Worm (Caenorhabditis elegans): ENCODE results near the gene col-85.

Gene col-85

DNA sequence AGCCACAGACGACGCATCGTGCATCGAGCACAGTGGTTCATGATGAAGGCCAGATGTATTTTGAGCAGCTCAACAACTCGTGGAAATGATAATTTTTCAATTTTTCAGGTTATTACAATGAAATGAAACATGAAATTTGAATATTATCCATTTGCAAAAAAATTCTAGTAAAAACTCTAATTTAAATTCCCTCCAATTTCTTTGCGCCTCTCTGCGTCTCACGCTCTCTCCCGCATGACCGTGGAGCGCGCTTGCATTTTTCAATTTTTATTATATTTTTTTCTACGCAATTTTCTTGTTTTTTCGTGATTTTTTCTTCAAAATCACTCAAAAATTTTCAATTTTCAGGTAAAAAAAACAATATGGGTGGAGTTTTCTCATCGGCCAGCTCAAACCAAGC lies 35.5 kb downstream of the col-85 start, which contains the start of gene tag-281:
Gene tag-281 (plus strand): TSS at position 340 of the 400 bp plus-strand sequence.
- TF ChIP-seq unc-130 (GFP tag; optimal IDR thresholded peaks at IDR 0.05), result no peak
- peak; percentile 55; the same call in 1 of the 2 replicates for TF ChIP-seq hmg-1.1 (GFP tag; IDR thresholded peaks at IDR 0.05)
- peak; percentile 51 for TF ChIP-seq dmd-6 (GFP tag; IDR thresholded peaks at IDR 0.05)
- no peak for TF ChIP-seq ceh-44 (GFP tag; IDR thresholded peaks at IDR 0.05)
- TF ChIP-seq zfp-2 (tag; optimal IDR thresholded peaks at IDR 0.05), result no peak
- TF ChIP-seq aha-1 (tag), result no peak
- TF ChIP-seq daf-8 (GFP tag; IDR thresholded peaks at IDR 0.05), result no peak
- TF ChIP-seq mes-2 (tag; optimal IDR thresholded peaks at IDR 0.05; ENCODE audit: poor library complexity, severe bottlenecking), result peak; percentile 85
- no peak for TF ChIP-seq dmd-8 (GFP tag; IDR thresholded peaks at IDR 0.05)
- TF ChIP-seq R02D3.7 (tag; optimal IDR thresholded peaks at IDR 0.05), result no peak
- no peak for TF ChIP-seq spr-3 (GFP tag; optimal IDR thresholded peaks at IDR 0.05)
- TF ChIP-seq pha-4 (GFP tag; IDR thresholded peaks at IDR 0.05), result no peak
- TF ChIP-seq pha-4 (tag; optimal IDR thresholded peaks at IDR 0.05), result no peak
- TF ChIP-seq lir-3 (tag; optimal IDR thresholded peaks at IDR 0.05), result no peak
- TF ChIP-seq nhr-25 (tag; optimal IDR thresholded peaks at IDR 0.05; ENCODE audit: borderline replicate concordance, insufficient read depth), result no peak
- TF ChIP-seq mdt-29 (GFP tag; IDR thresholded peaks at IDR 0.05), result no peak
- no peak for TF ChIP-seq ama-1 (optimal IDR thresholded peaks at IDR 0.05)
- TF ChIP-seq saeg-2 (GFP tag; IDR thresholded peaks at IDR 0.05), result no peak
- no peak for TF ChIP-seq nhr-237 (tag; optimal IDR thresholded peaks at IDR 0.05)
- TF ChIP-seq lin-38 (GFP tag; IDR thresholded peaks at IDR 0.05), result peak; percentile 99
- TF ChIP-seq lsy-2 (tag; optimal IDR thresholded peaks at IDR 0.05), result peak in 1 of 2 experiments; percentile 90
- no peak for TF ChIP-seq nhr-10 (tag; optimal IDR thresholded peaks at IDR 0.05)
- peak; percentile 68 for TF ChIP-seq nhr-6 (tag; optimal IDR thresholded peaks at IDR 0.05)
- no peak for TF ChIP-seq aly-2 (tag; optimal IDR thresholded peaks at IDR 0.05)
- no peak for TF ChIP-seq egl-43 (GFP tag; IDR thresholded peaks at IDR 0.05)
- no peak for TF ChIP-seq ctbp-1 (GFP tag; IDR thresholded peaks at IDR 0.05)
- TF ChIP-seq fkh-10 (GFP tag; optimal IDR thresholded peaks at IDR 0.05), result peak; percentile 21
- TF ChIP-seq nhr-42 (GFP tag; IDR thresholded peaks at IDR 0.05), result no peak
- TF ChIP-seq lin-13 (GFP tag; optimal IDR thresholded peaks at IDR 0.05), result peak; percentile 66
- TF ChIP-seq F44E2.7 (GFP tag; IDR thresholded peaks at IDR 0.05), result no peak
- no peak for TF ChIP-seq Y75B8A.6 (GFP tag; IDR thresholded peaks at IDR 0.05)
- TF ChIP-seq dpl-1 (GFP tag; optimal IDR thresholded peaks at IDR 0.05), result peak; percentile 96
- TF ChIP-seq nhr-28 (tag; optimal IDR thresholded peaks at IDR 0.05), result no peak
- TF ChIP-seq hlh-30 (tag; optimal IDR thresholded peaks at IDR 0.05; ENCODE audit: insufficient read depth), result no peak
- no peak for TF ChIP-seq Y5F2A.4 (GFP tag; optimal IDR thresholded peaks at IDR 0.05)
- no peak for TF ChIP-seq ces-1 (GFP tag; optimal IDR thresholded peaks at IDR 0.05)
- TF ChIP-seq nhr-41 (GFP tag; IDR thresholded peaks at IDR 0.05), result no peak
- no peak for TF ChIP-seq zag-1 (tag; optimal IDR thresholded peaks at IDR 0.05)
- no peak for TF ChIP-seq F26F4.8 (GFP tag; conservative IDR thresholded peaks at IDR 0.05)
- no peak for TF ChIP-seq madf-9 (GFP tag; conservative IDR thresholded peaks at IDR 0.05)
- TF ChIP-seq mdl-1 (tag; optimal IDR thresholded peaks at IDR 0.05), result peak in 1 of 2 experiments; percentile 17
- TF ChIP-seq arid-1 (GFP tag; conservative IDR thresholded peaks at IDR 0.05), result no peak
- no peak for TF ChIP-seq lin-29 (GFP tag; IDR thresholded peaks at IDR 0.05)
- TF ChIP-seq daf-16 (GFP tag; optimal IDR thresholded peaks at IDR 0.05), result no peak
- TF ChIP-seq daf-16 (tag; optimal IDR thresholded peaks at IDR 0.05), result no peak
- TF ChIP-seq lin-15B (tag; optimal IDR thresholded peaks at IDR 0.05), result peak; percentile 43
- no peak for TF ChIP-seq snpc-1.2 (GFP tag; IDR thresholded peaks at IDR 0.05)
- TF ChIP-seq F10B5.3 (tag; optimal IDR thresholded peaks at IDR 0.05), result no peak
- no peak for TF ChIP-seq gei-8 (GFP tag; optimal IDR thresholded peaks at IDR 0.05)
- 0 out of 2 replicates have a peak, but pooled peaks have one; percentile 50 for TF ChIP-seq dmd-9 (GFP tag; IDR thresholded peaks at IDR 0.05)
- no peak for TF ChIP-seq ztf-7 (tag; optimal IDR thresholded peaks at IDR 0.05)
- TF ChIP-seq D1046.2 (GFP tag; IDR thresholded peaks at IDR 0.05), result no peak
- no peak for TF ChIP-seq nhr-102 (tag; optimal IDR thresholded peaks at IDR 0.05)

All from whole organism, L4 larva.